Worm (Caenorhabditis elegans) whole organism, late embryonic: ENCODE data around the gene T01B7.9.

Experiments
- F13H6.1 ChIP-seq: sonication (generic microtip); optimal IDR thresholded peaks from 2 replicates; lab custom pipeline; 2016; ENCODE audit warnings: missing genetic modification characterization, missing compliant biosample characterization
- ceh-14 ChIP-seq: sonication (generic microtip); optimal IDR thresholded peaks from 2 replicates; lab custom pipeline; 2016; ENCODE audit warnings: missing genotype, missing genetic modification characterization, missing compliant biosample characterization
- ceh-24 ChIP-seq: sonication (generic microtip); optimal IDR thresholded peaks from 2 replicates; lab custom pipeline; 2016; ENCODE audit warnings: mild to moderate bottlenecking, missing genetic modification characterization, missing compliant biosample characterization
- ceh-31 ChIP-seq: sonication (generic microtip); optimal IDR thresholded peaks from 2 replicates; lab custom pipeline; 2016; ENCODE audit warnings: missing genetic modification characterization, missing compliant biosample characterization
- dve-1 ChIP-seq: sonication (generic microtip); optimal IDR thresholded peaks from 2 replicates; lab custom pipeline; 2017; ENCODE audit warnings: antibody characterized with exemption, mild to moderate bottlenecking, missing genetic modification characterization, missing compliant biosample characterization
- elt-2 ChIP-seq: sonication (generic microtip); optimal IDR thresholded peaks from 2 replicates; lab custom pipeline; 2016; ENCODE audit warnings: missing genetic modification reagents, missing genetic modification characterization, missing compliant biosample characterization
- fkh-6 ChIP-seq: sonication (generic microtip); optimal IDR thresholded peaks from 2 replicates; lab custom pipeline; 2016; ENCODE audit warnings: missing genetic modification characterization, missing compliant biosample characterization
- hlh-13 ChIP-seq: fragments of 200-800 bp; sonication (Bioruptor generic); optimal IDR thresholded peaks from 2 replicates; lab custom pipeline; 2018; ENCODE audit warnings: mild to moderate bottlenecking, missing genetic modification characterization, missing compliant biosample characterization
- hlh-15 ChIP-seq: sonication (generic microtip); optimal IDR thresholded peaks from 2 replicates; lab custom pipeline; 2016; ENCODE audit warnings: missing genetic modification characterization, missing compliant biosample characterization
- hlh-8 ChIP-seq: sonication (generic microtip); optimal IDR thresholded peaks from 2 replicates; lab custom pipeline; 2016; ENCODE audit warnings: missing genotype, missing genetic modification characterization, missing compliant biosample characterization
- nhr-11 ChIP-seq: fragments of 150-350 bp; optimal IDR thresholded peaks from 2 replicates; lab custom pipeline; 2014; ENCODE audit warnings: missing biosample characterization, missing genetic modification characterization
- pat-9 ChIP-seq: fragments of 200-800 bp; sonication (Bioruptor generic); optimal IDR thresholded peaks from 2 replicates; lab custom pipeline; 2018; ENCODE audit warnings: mild to moderate bottlenecking, missing genetic modification characterization, moderate library complexity, missing compliant biosample characterization
- pqm-1 ChIP-seq: sonication (generic microtip); optimal IDR thresholded peaks from 2 replicates; lab custom pipeline; 2016; ENCODE audit warnings: missing genetic modification characterization, missing compliant biosample characterization
- sdc-2 ChIP-seq: sonication (generic microtip); optimal IDR thresholded peaks from 2 replicates; lab custom pipeline; 2016; ENCODE audit warnings: missing genotype, missing genetic modification characterization, missing compliant biosample characterization

DNA sequence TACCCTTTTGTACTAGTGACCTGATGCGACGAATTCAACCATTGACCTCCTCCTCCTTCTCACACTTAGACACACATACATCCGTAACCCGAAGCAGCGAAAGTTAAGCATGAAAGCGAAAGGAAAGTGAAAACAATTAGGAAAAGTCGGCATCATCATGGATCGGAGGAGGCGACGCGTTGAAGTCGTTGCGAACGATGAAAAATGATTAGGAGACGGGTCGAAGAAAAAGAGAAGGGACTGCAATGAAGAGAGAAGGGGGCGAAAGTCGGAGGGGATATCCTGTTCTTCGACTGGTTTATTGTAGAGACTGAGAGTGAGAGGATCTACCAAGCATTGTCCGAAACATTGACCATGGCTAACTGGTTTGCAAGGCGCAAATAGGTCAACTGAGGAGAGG is 24.4 kb upstream of the T01B7.9 start:
- TF ChIP-seq nhr-11 (no peak), hlh-13 (GFP tag; lab: Kevin White, UChicago) (no peak), pqm-1 (tag; lab: Kevin White, UChicago) (no peak), ceh-14 (tag; lab: Kevin White, UChicago) (no peak), elt-2 (no peak), ceh-24 (tag; lab: Kevin White, UChicago) (no peak), ceh-31 (peak; percentile 64), fkh-6 (tag; lab: Kevin White, UChicago) (no peak), pat-9 (tag; lab: Kevin White, UChicago) (no peak), hlh-15 (no peak), hlh-8 (no peak), F13H6.1 (tag; lab: Kevin White, UChicago) (no peak), dve-1 (tag; lab: Kevin White, UChicago) (no peak), sdc-2 (tag; lab: Kevin White, UChicago) (peak; percentile 28)
